Fruit fly (Drosophila melanogaster) Kc167 (cell line): Measurements from ENCODE around the gene Mlc2.

Experiments
- Myc ChIP-seq: fragments of >200 bp; optimal IDR thresholded peaks from 2 replicates; lab custom pipeline; 2017; ENCODE audit warnings: missing external identifiers
- h ChIP-seq: fragments of >200 bp; optimal IDR thresholded peaks from 3 replicates; lab custom pipeline; 2018; ENCODE audit warnings: missing external identifiers
- insv ChIP-seq: fragments of >200 bp; optimal IDR thresholded peaks from 3 replicates; lab custom pipeline; 2018; ENCODE audit warnings: missing external identifiers
- psq ChIP-seq: fragments of >200 bp; optimal IDR thresholded peaks from 2 replicates; lab custom pipeline; 2017; ENCODE audit warnings: missing external identifiers

dm6 chr3R:30150602-30151001, 23.7 kb downstream of the Mlc2 start:
- no peak for TF ChIP-seq psq
- no peak for TF ChIP-seq h
- TF ChIP-seq Myc (lab: Kevin White, UChicago): no peak
- TF ChIP-seq insv: no peak
